Worm (Caenorhabditis elegans) whole organism, mixed stage, embryonic: ENCODE measurements around the gene Y60A3A.23.

Experiments
- blmp-1 ChIP-seq: fragments of 150-350 bp; optimal IDR thresholded peaks from 2 replicates; lab custom pipeline; 2014; ENCODE audit warnings: missing biosample characterization, missing genetic modification characterization
- ces-1 ChIP-seq: fragments of 150-350 bp; optimal IDR thresholded peaks from 2 replicates; lab custom pipeline; 2014; ENCODE audit warnings: missing biosample characterization, missing genetic modification reagents, missing genetic modification characterization
- elt-1 ChIP-seq: sonication (generic microtip); optimal IDR thresholded peaks from 2 replicates; lab custom pipeline; 2017; ENCODE audit warnings: missing genetic modification characterization, mild to moderate bottlenecking, missing compliant biosample characterization, antibody characterized with exemption, moderate library complexity, borderline replicate concordance; ENCODE audit not compliant: insufficient read depth
- lsy-2 ChIP-seq: fragments of 150-350 bp; optimal IDR thresholded peaks from 2 replicates; lab custom pipeline; 2014; ENCODE audit warnings: missing biosample characterization, missing genetic modification characterization
- mls-2 ChIP-seq: sonication (generic microtip); optimal IDR thresholded peaks from 2 replicates; lab custom pipeline; 2016; ENCODE audit warnings: mild to moderate bottlenecking, missing genetic modification characterization, moderate library complexity, missing compliant biosample characterization
- nhr-237 ChIP-seq: fragments of 150-350 bp; optimal IDR thresholded peaks from 2 replicates; lab custom pipeline; 2014; ENCODE audit warnings: missing biosample characterization, missing genetic modification characterization
- unc-62 ChIP-seq: fragments of 150-350 bp; optimal IDR thresholded peaks from 2 replicates; lab custom pipeline; 2014; ENCODE audit warnings: missing biosample characterization, missing genetic modification reagents, missing genetic modification characterization

DNA sequence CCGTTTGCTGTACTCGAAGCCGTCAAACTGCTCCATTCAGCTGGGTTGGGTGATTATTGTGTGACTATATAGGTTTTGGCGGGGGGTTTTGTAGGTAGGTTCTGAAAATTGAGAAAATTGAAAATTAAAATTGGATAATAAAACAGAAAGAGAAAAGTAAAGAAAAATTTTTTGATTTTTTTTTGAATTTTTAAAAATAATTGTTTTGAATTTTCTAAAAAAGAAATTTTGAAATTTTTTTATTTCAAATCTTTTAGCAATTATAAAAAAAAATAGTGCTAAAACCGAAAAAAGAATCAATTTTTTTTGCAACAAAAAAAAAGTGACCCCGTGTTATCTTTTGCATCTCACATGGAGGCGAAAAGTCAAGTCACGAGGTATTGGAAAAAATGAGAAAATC lies 3.2 kb upstream of the Y60A3A.23 start, which contains the start of gene unc-51:
- TF ChIP-seq mls-2 (tag; lab: Kevin White, UChicago) (no peak), ces-1 (GFP tag; lab: Kevin White, UChicago) (no peak), lsy-2 (tag; lab: Kevin White, UChicago) (no peak), blmp-1 (no peak), elt-1 (tag; lab: Kevin White, UChicago) (no peak), unc-62 (GFP tag; lab: Kevin White, UChicago) (no peak), nhr-237 (no peak)
